Fruit fly (Drosophila melanogaster): ENCODE results near the gene GCC185.

The GCC185 gene

dm6 chr3R:11974631-11975030, 35.9 kb upstream of the GCC185 start, which contains the start of gene Tango9 (continued):
- TF ChIP-seq CG1647 (GFP tag; optimal IDR thresholded peaks at IDR 0.05) (no peak), CG10959 (GFP tag; IDR thresholded peaks at IDR 0.05) (no peak), CG6765 (GFP tag; optimal IDR thresholded peaks at IDR 0.05) (no peak), CG10321 (GFP tag; IDR thresholded peaks at IDR 0.05) (no peak), CG2712 (tag; optimal IDR thresholded peaks at IDR 0.05) (peak; percentile 25), CG17361 (GFP tag; IDR thresholded peaks at IDR 0.05) (0 out of 3 replicates have a peak, but pooled peaks have one; percentile 11), CG10209 (GFP tag; optimal IDR thresholded peaks at IDR 0.05) (no peak), jing (GFP tag; optimal IDR thresholded peaks at IDR 0.05) (no peak), Fer1 (GFP tag; optimal IDR thresholded peaks at IDR 0.05) (peak; percentile 22), Dad (GFP tag; optimal IDR thresholded peaks at IDR 0.05) (no peak), Med (GFP tag) (peak; percentile 63), CG11504 (tag; optimal IDR thresholded peaks at IDR 0.05) (peak; percentile 47), CG7357 (GFP tag; IDR thresholded peaks at IDR 0.05) (no peak), CG4424 (GFP tag; optimal IDR thresholded peaks at IDR 0.05) (no peak), CG32772 (GFP tag; IDR thresholded peaks at IDR 0.05) (no peak), CG18262 (tag; optimal IDR thresholded peaks at IDR 0.05) (no peak), salm (tag; optimal IDR thresholded peaks at IDR 0.05) (no peak), C15 (GFP tag; IDR thresholded peaks at IDR 0.05) (no peak), NfI (GFP tag; optimal IDR thresholded peaks at IDR 0.05) (no peak), br (optimal IDR thresholded peaks at IDR 0.05) (no peak), CG7372 (GFP tag; IDR thresholded peaks at IDR 0.05) (0 out of 2 replicates have a peak, but pooled peaks have one; percentile 18), Poxn (GFP tag; IDR thresholded peaks at IDR 0.05) (no peak), CG2116 (GFP tag; optimal IDR thresholded peaks at IDR 0.05) (peak; percentile 54), Meics (GFP tag; optimal IDR thresholded peaks at IDR 0.05) (no peak), CG16779 (GFP tag; IDR thresholded peaks at IDR 0.05) (no peak), CG8089 (GFP tag; optimal IDR thresholded peaks at IDR 0.05) (no peak), yki (optimal IDR thresholded peaks at IDR 0.05) (no peak), CG15011 (GFP tag; optimal IDR thresholded peaks at IDR 0.05) (no peak), CG17612 (GFP tag; IDR thresholded peaks at IDR 0.05) (no peak), unpg (GFP tag; optimal IDR thresholded peaks at IDR 0.05) (no peak), CG9727 (GFP tag; optimal IDR thresholded peaks at IDR 0.05) (no peak), CG33557 (GFP tag; optimal IDR thresholded peaks at IDR 0.05) (no peak), gem (tag; optimal IDR thresholded peaks at IDR 0.05) (no peak), CG14710 (tag; optimal IDR thresholded peaks at IDR 0.05) (peak; percentile 59), CG7745 (tag; optimal IDR thresholded peaks at IDR 0.05) (no peak), CG3163 (GFP tag; optimal IDR thresholded peaks at IDR 0.05) (no peak), Gug (GFP tag; IDR thresholded peaks at IDR 0.05) (no peak), CG18619 (GFP tag; optimal IDR thresholded peaks at IDR 0.05) (no peak), CG6254 (GFP tag; optimal IDR thresholded peaks at IDR 0.05) (no peak), CG15514 (GFP tag; optimal IDR thresholded peaks at IDR 0.05) (peak; percentile 62), stc (GFP tag; IDR thresholded peaks at IDR 0.05) (no peak), Awh (GFP tag; IDR thresholded peaks at IDR 0.05) (no peak), CG30020 (tag; optimal IDR thresholded peaks at IDR 0.05) (peak; percentile 11), CG17359 (tag; optimal IDR thresholded peaks at IDR 0.05) (no peak), Sox102F (GFP tag; optimal IDR thresholded peaks at IDR 0.05) (no peak), da (GFP tag; optimal IDR thresholded peaks at IDR 0.05) (no peak), pita (GFP tag; optimal IDR thresholded peaks at IDR 0.05) (no peak), Pdp1 (GFP tag; optimal IDR thresholded peaks at IDR 0.05) (peak in 1 of 2 experiments; percentile 18), CG31388 (GFP tag; optimal IDR thresholded peaks at IDR 0.05) (no peak), PHDP (tag; optimal IDR thresholded peaks at IDR 0.05) (no peak), CG42726 (GFP tag; IDR thresholded peaks at IDR 0.05; ENCODE audit: partially characterized antibody) (no peak), twi (tag; optimal IDR thresholded peaks at IDR 0.05) (no peak)

Measured in whole organism, embryonic.